Worm (Caenorhabditis elegans): ENCODE data around the gene F56D6.23.
A peak's percentile ranks its signal among the peaks of the same experiment; 100 is the strongest.
"Not testable (repeated sequence)": the region's sequence is repeated elsewhere in the genome, so short reads cannot be mapped to it uniquely, and the experiment has no call there.

Gene F56D6.23

DNA sequence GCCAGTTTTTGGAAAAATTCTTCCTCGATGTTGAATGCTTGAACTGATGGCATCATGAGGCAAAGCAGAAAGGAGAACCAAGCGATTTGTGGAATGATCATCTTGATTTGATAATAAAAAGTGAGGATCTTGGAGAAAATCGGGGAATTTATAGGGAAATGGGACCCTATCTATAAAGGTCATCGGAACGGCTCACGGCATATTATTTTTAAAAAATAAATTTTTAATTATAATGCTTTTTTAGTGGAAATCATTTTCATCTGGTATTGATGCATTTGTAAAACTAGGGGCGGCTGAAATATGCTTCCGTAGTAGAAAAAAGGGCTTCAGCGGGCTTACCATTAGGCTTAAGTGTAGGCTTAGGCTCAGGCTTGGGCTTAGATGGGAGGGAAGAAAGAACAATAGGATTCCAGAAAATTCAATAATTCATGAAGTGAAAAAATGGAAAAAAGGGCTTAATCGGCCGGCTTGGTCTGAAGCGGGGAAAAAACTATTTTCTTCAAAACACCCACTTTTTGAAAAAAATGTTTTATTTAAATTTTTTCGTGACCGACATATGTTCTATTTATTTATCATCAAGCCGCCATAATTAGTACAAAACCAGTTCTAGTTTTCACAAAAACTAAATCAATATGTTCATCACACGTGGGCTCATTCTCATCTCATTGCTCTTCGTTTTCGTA lies 10.6 kb upstream of the F56D6.23 start, which contains the start of the genes F56D6.22 and F56D6.12:
TSS of gene F56D6.22 (minus strand) at position 101 of the 683 bp plus-strand sequence.
TSS of gene F56D6.12 (plus strand) at position 633 of the 683 bp plus-strand sequence.
- TF ChIP-seq lin-14 (GFP tag; optimal IDR thresholded peaks at IDR 0.05), result no peak
- no peak for TF ChIP-seq nhr-71 (tag; optimal IDR thresholded peaks at IDR 0.05)
- no peak for TF ChIP-seq mab-9 (GFP tag; IDR thresholded peaks at IDR 0.05)
- no peak for TF ChIP-seq xbp-1 (tag; optimal IDR thresholded peaks at IDR 0.05)
- no peak for TF ChIP-seq egl-13 (tag; optimal IDR thresholded peaks at IDR 0.05)
- TF ChIP-seq snu-23 (GFP tag; optimal IDR thresholded peaks at IDR 0.05), result no peak
- TF ChIP-seq alr-1 (tag; optimal IDR thresholded peaks at IDR 0.05; ENCODE audit: borderline replicate concordance), result no peak
- no peak for TF ChIP-seq rnt-1 (tag; optimal IDR thresholded peaks at IDR 0.05)
- TF ChIP-seq zip-4 (GFP tag; optimal IDR thresholded peaks at IDR 0.05), result no peak
- TF ChIP-seq snpc-4 (tag; optimal IDR thresholded peaks at IDR 0.05), result no peak
- no peak for TF ChIP-seq ztf-4 (tag; optimal IDR thresholded peaks at IDR 0.05)
- TF ChIP-seq mep-1 (tag; optimal IDR thresholded peaks at IDR 0.05), result no peak
- no peak for TF ChIP-seq lin-15B (tag; optimal IDR thresholded peaks at IDR 0.05)
- no peak for TF ChIP-seq dsc-1 (tag; optimal IDR thresholded peaks at IDR 0.05)
- no peak for TF ChIP-seq nhr-20 (tag; optimal IDR thresholded peaks at IDR 0.05)
- no peak for TF ChIP-seq ces-1 (GFP tag; optimal IDR thresholded peaks at IDR 0.05)
- TF ChIP-seq unc-130 (tag; optimal IDR thresholded peaks at IDR 0.05), result no peak
- TF ChIP-seq hlh-4 (tag; optimal IDR thresholded peaks at IDR 0.05), result no peak
- TF ChIP-seq zag-1 (tag; optimal IDR thresholded peaks at IDR 0.05), result no peak

DNA sequence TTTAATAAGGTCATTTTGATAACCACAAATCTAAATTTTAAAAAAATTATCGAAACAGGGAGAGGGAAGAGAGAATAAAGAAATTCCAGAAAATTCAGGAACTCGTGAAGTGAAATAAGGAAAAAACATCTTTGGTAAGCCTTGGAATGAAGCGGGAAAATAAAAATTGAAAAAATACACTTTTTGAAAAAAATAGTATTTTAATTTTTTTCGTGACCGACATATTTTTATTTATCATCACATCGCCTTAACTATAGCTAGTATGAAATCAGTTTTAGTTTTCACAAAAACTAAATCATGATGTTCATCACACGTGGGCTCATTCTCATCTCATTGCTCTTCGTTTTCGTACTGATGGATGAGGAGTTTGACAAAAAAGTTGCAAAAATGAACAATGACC lies 9.1 kb upstream of the F56D6.23 start, which contains the start of gene F56D6.13:
TSS of gene F56D6.13 (plus strand) at position 301 of the 400 bp plus-strand sequence.
- TF ChIP-seq isw-1 (GFP tag; IDR thresholded peaks at IDR 0.05) (no peak), elt-3 (tag; optimal IDR thresholded peaks at IDR 0.05) (no peak), xbp-1 (tag; optimal IDR thresholded peaks at IDR 0.05) (no peak), sptf-1 (tag; optimal IDR thresholded peaks at IDR 0.05) (no peak), egl-13 (tag; optimal IDR thresholded peaks at IDR 0.05) (no peak), hlh-17 (GFP tag; optimal IDR thresholded peaks at IDR 0.05; ENCODE audit: borderline replicate concordance) (no peak), nhr-76 (tag; optimal IDR thresholded peaks at IDR 0.05) (no peak)

DNA sequence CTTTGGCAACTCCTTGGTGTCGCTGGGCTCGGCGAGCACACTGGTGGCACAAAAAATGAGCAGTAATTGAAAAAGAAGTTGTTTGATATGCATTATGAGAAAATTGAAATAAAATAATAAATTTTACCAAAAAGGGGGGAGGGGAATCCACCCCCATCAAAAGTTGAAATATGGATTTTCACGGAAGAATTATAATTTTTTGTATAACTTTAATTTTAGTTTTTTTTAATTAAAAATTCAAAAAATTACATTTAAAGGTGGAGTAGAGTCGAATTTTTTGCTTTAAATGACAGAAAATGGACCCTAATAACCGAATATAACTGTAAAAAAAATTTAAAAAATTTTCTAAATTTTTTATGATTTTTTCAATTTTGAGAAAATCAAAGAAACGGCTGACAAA lies 6.4 kb upstream of the F56D6.23 start, which contains the start of gene F56D6.18:
TSS of gene F56D6.18 (minus strand) at position 101 of the 400 bp plus-strand sequence.
- not testable (repeated sequence) for TF ChIP-seq mef-2 (tag; optimal IDR thresholded peaks at IDR 0.05); Y116A8C.19 (tag; optimal IDR thresholded peaks at IDR 0.05; ENCODE audit: borderline replicate concordance); swsn-7 (tag; optimal IDR thresholded peaks at IDR 0.05)

DNA sequence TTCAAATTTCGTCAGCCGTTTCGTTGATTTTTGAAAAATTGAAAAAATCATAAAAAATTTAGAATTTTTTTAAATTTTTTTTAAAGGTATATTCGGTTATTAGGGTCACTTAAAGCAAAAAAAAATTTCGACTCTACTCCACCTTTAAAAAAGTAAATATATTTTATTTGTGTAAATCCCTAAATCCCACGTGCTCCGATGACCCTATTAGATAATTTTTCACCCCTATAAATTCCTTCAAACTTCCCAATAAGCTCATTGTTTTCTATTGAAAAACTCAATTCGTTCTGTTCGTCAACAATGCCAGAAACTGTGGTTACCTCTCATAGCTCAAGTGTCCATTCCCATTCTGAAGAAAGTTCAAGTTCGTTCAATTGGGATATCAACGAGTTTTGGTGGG lies 5.7 kb upstream of the F56D6.23 start, which contains the start of gene F56D6.20:
TSS of gene F56D6.20 (plus strand) at position 301 of the 400 bp plus-strand sequence.
- TF ChIP-seq ceh-8 (GFP tag; optimal IDR thresholded peaks at IDR 0.05) (no peak), hlh-17 (GFP tag; optimal IDR thresholded peaks at IDR 0.05; ENCODE audit: borderline replicate concordance) (no peak)

DNA sequence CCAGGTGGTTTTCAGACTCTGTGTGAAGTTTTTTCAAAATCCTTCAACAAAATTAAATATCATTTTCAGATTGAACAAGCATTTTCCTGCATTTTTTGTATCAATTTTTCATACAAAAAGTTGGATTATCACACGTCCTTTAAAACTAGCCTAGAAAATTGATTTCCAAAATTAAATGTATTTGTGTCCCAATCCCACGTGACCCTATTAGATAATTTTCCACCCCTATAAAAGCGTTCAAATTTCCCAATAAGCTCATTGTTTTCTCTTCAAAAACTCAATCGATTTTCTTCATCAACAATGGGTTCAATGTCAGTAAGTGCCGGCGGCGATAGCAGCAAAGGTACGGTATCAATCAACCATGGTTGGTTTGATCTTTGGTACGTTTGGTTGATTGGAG lies 3.8 kb upstream of the F56D6.23 start, which contains the start of gene F56D6.19:
TSS of gene F56D6.19 (plus strand) at position 301 of the 400 bp plus-strand sequence.
- TF ChIP-seq efl-1 (optimal IDR thresholded peaks at IDR 0.05) (no peak), efl-1 (GFP tag; optimal IDR thresholded peaks at IDR 0.05 in 1 of 2) (peak in 1 of 2 experiments; percentile 64), snpc-4 (tag; optimal IDR thresholded peaks at IDR 0.05) (no peak)

DNA sequence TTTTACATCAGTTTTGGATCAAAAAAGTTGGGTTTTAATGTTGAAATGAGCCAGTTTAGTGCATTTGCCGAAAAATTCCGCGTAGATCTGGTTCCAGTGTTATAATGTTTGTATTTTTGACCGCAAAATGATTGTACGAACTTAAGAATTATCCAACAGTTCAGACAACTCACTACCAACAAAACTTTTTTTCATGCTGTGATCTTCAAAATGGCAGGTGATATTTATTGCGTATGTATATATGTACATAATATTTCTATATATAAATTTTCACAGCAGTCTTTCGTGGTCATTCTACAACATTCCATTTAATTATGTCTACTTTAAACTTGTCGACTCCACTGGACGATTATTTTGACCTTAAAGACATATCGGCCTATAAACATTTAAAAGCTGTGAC lies 3.0 kb upstream of the F56D6.23 start, which contains the start of gene srz-20:
TSS of gene srz-20 (plus strand) at position 301 of the 400 bp plus-strand sequence.
- no peak for TF ChIP-seq alr-1 (tag; optimal IDR thresholded peaks at IDR 0.05; ENCODE audit: borderline replicate concordance)
- TF ChIP-seq nhr-47 (tag; optimal IDR thresholded peaks at IDR 0.05), result no peak
- no peak for TF ChIP-seq isw-1 (GFP tag; IDR thresholded peaks at IDR 0.05)
- no peak for TF ChIP-seq nhr-85 (tag)
- no peak for TF ChIP-seq rnt-1 (tag; optimal IDR thresholded peaks at IDR 0.05)
- TF ChIP-seq hlh-17 (GFP tag; optimal IDR thresholded peaks at IDR 0.05; ENCODE audit: borderline replicate concordance), result no peak
- no peak for TF ChIP-seq unc-86 (tag; optimal IDR thresholded peaks at IDR 0.05)
- no peak for TF ChIP-seq sox-4 (tag; optimal IDR thresholded peaks at IDR 0.05)
- TF ChIP-seq sup-37 (GFP tag; optimal IDR thresholded peaks at IDR 0.05), result no peak
- TF ChIP-seq unc-130 (tag; optimal IDR thresholded peaks at IDR 0.05), result no peak
- TF ChIP-seq mef-2 (tag; optimal IDR thresholded peaks at IDR 0.05), result no peak
- no peak for TF ChIP-seq hlh-4 (tag; optimal IDR thresholded peaks at IDR 0.05)
- TF ChIP-seq sptf-1 (tag; optimal IDR thresholded peaks at IDR 0.05), result no peak
